Worm (Caenorhabditis elegans) whole organism, mixed stage, embryonic: ENCODE data around the gene lsy-12.

Source experiments
- M03D4.4 ChIP-seq: sonication (generic microtip); optimal IDR thresholded peaks from 2 replicates; lab custom pipeline; 2017; ENCODE audit warnings: mild to moderate bottlenecking, missing genetic modification characterization, missing compliant biosample characterization
- bed-3 ChIP-seq: fragments of 200-800 bp; sonication (Bioruptor generic); optimal IDR thresholded peaks from 3 replicates; lab custom pipeline; 2018; ENCODE audit warnings: mild to moderate bottlenecking, missing genetic modification characterization, moderate library complexity, missing compliant biosample characterization
- blmp-1 ChIP-seq: fragments of 150-350 bp; optimal IDR thresholded peaks from 2 replicates; lab custom pipeline; 2014; ENCODE audit warnings: missing biosample characterization, missing genetic modification characterization
- ceh-39 ChIP-seq: fragments of 150-350 bp; optimal IDR thresholded peaks from 2 replicates; lab custom pipeline; 2014; ENCODE audit warnings: missing biosample characterization, missing genetic modification characterization
- ceh-43 ChIP-seq: fragments of 200-800 bp; sonication (Bioruptor generic); optimal IDR thresholded peaks from 2 replicates; lab custom pipeline; 2018; ENCODE audit warnings: mild to moderate bottlenecking, missing genetic modification characterization, moderate library complexity, missing compliant biosample characterization
- ceh-83 ChIP-seq: fragments of 200-800 bp; sonication (Bioruptor generic); optimal IDR thresholded peaks from 2 replicates; lab custom pipeline; 2018; ENCODE audit warnings: mild to moderate bottlenecking, missing genetic modification characterization, missing compliant biosample characterization
- ces-1 ChIP-seq: fragments of 150-350 bp; optimal IDR thresholded peaks from 2 replicates; lab custom pipeline; 2014; ENCODE audit warnings: missing biosample characterization, missing genetic modification reagents, missing genetic modification characterization
- cnd-1 ChIP-seq: fragments of 200-800 bp; sonication (Bioruptor generic); optimal IDR thresholded peaks from 2 replicates; lab custom pipeline; 2018; ENCODE audit warnings: mild to moderate bottlenecking, missing genetic modification characterization, missing compliant biosample characterization
- drap-1 ChIP-seq: fragments of 200-800 bp; sonication (Bioruptor generic); optimal IDR thresholded peaks from 3 replicates; lab custom pipeline; 2018; ENCODE audit warnings: mild to moderate bottlenecking, missing genetic modification characterization, missing compliant biosample characterization
- elt-1 ChIP-seq: sonication (generic microtip); optimal IDR thresholded peaks from 2 replicates; lab custom pipeline; 2017; ENCODE audit warnings: missing genetic modification characterization, mild to moderate bottlenecking, missing compliant biosample characterization, antibody characterized with exemption, moderate library complexity, borderline replicate concordance; ENCODE audit not compliant: insufficient read depth
- flh-1 ChIP-seq: fragments of 200-800 bp; sonication (Bioruptor generic); optimal IDR thresholded peaks from 2 replicates; lab custom pipeline; 2018; ENCODE audit warnings: mild to moderate bottlenecking, missing genetic modification characterization, moderate library complexity, missing compliant biosample characterization
- ham-2 ChIP-seq: fragments of 200-800 bp; sonication (Bioruptor generic); optimal IDR thresholded peaks from 2 replicates; lab custom pipeline; 2018; ENCODE audit warnings: mild to moderate bottlenecking, missing genetic modification characterization, missing compliant biosample characterization
- hlh-1 ChIP-seq: fragments of 150-350 bp; optimal IDR thresholded peaks from 2 replicates; lab custom pipeline; 2014; ENCODE audit warnings: missing biosample characterization, missing genetic modification reagents, missing genetic modification characterization
- lin-13 ChIP-seq: fragments of 150-350 bp; optimal IDR thresholded peaks from 2 replicates; lab custom pipeline; 2014; ENCODE audit warnings: missing biosample characterization, missing genetic modification characterization
- lin-32 ChIP-seq: fragments of 200-800 bp; sonication (Bioruptor generic); optimal IDR thresholded peaks from 2 replicates; lab custom pipeline; 2018; ENCODE audit warnings: mild to moderate bottlenecking, missing genetic modification characterization, missing compliant biosample characterization
- lsy-2 ChIP-seq: fragments of 150-350 bp; optimal IDR thresholded peaks from 2 replicates; lab custom pipeline; 2014; ENCODE audit warnings: missing biosample characterization, missing genetic modification characterization
- mab-5 ChIP-seq: fragments of 150-350 bp; optimal IDR thresholded peaks from 2 replicates; lab custom pipeline; 2014; ENCODE audit warnings: missing biosample characterization, missing genetic modification characterization
- mep-1 ChIP-seq: fragments of 150-350 bp; optimal IDR thresholded peaks from 2 replicates; lab custom pipeline; 2017; ENCODE audit warnings: missing biosample characterization, missing genetic modification reagents, missing genetic modification characterization, inconsistent platforms
- mls-2 ChIP-seq: sonication (generic microtip); optimal IDR thresholded peaks from 2 replicates; lab custom pipeline; 2016; ENCODE audit warnings: mild to moderate bottlenecking, missing genetic modification characterization, moderate library complexity, missing compliant biosample characterization
- nhr-2 ChIP-seq: fragments of 150-350 bp; optimal IDR thresholded peaks from 2 replicates; lab custom pipeline; 2014; ENCODE audit warnings: missing biosample characterization, missing genetic modification characterization
- nhr-237 ChIP-seq: fragments of 150-350 bp; optimal IDR thresholded peaks from 2 replicates; lab custom pipeline; 2014; ENCODE audit warnings: missing biosample characterization, missing genetic modification characterization
- nhr-28 ChIP-seq: fragments of 150-350 bp; optimal IDR thresholded peaks from 2 replicates; lab custom pipeline; 2014; ENCODE audit warnings: missing biosample characterization, missing genetic modification characterization
- pha-4 ChIP-seq: fragments of 150-350 bp; optimal IDR thresholded peaks from 2 replicates; lab custom pipeline; 2018; ENCODE audit warnings: missing biosample characterization, missing genetic modification reagents, missing genetic modification characterization
- sem-2 ChIP-seq: fragments of 200-800 bp; sonication (Bioruptor generic); optimal IDR thresholded peaks from 2 replicates; lab custom pipeline; 2018; ENCODE audit warnings: mild to moderate bottlenecking, missing genetic modification characterization, missing compliant biosample characterization
- snpc-4 ChIP-seq: fragments of 150-350 bp; optimal IDR thresholded peaks from 2 replicates; lab custom pipeline; 2014; ENCODE audit warnings: missing biosample characterization, missing genetic modification characterization
- sptf-1 ChIP-seq: sonication (generic microtip); optimal IDR thresholded peaks from 2 replicates; lab custom pipeline; 2017; ENCODE audit warnings: mild to moderate bottlenecking, missing genetic modification characterization, moderate library complexity, missing compliant biosample characterization
- tbx-8 ChIP-seq: fragments of 200-800 bp; sonication (Bioruptor generic); optimal IDR thresholded peaks from 2 replicates; lab custom pipeline; 2018; ENCODE audit warnings: mild to moderate bottlenecking, missing genetic modification characterization, moderate library complexity, missing compliant biosample characterization
- unc-120 ChIP-seq: sonication (generic microtip); optimal IDR thresholded peaks from 2 replicates; lab custom pipeline; 2017; ENCODE audit warnings: missing genetic modification characterization, missing compliant biosample characterization; ENCODE audit not compliant: poor library complexity, severe bottlenecking
- unc-39 ChIP-seq: fragments of 150-350 bp; optimal IDR thresholded peaks from 2 replicates; lab custom pipeline; 2014; ENCODE audit warnings: missing biosample characterization, missing genetic modification characterization
- unc-62 ChIP-seq: fragments of 150-350 bp; optimal IDR thresholded peaks from 2 replicates; lab custom pipeline; 2014; ENCODE audit warnings: missing biosample characterization, missing genetic modification reagents, missing genetic modification characterization
- zip-8 ChIP-seq: fragments of 150-350 bp; optimal IDR thresholded peaks from 2 replicates; lab custom pipeline; 2014; ENCODE audit warnings: missing biosample characterization, missing genetic modification characterization
- ztf-11 ChIP-seq: fragments of 150-350 bp; optimal IDR thresholded peaks from 2 replicates; lab custom pipeline; 2014; ENCODE audit warnings: missing biosample characterization, missing genetic modification characterization

The lsy-12 gene

ce11 chrV:9805161-9805560 lies 54.6 kb downstream of the lsy-12 start, which contains the start of gene sru-37:
Gene sru-37, plus strand, starts transcription at chrV:9805461.
- TF ChIP-seq elt-1 (tag; lab: Kevin White, UChicago), result no peak
- no peak for TF ChIP-seq drap-1 (GFP tag; lab: Kevin White, UChicago)
- TF ChIP-seq bed-3 (GFP tag; lab: Kevin White, UChicago), result no peak
- TF ChIP-seq tbx-8 (GFP tag; lab: Kevin White, UChicago), result no peak
- no peak for TF ChIP-seq ceh-43 (GFP tag; lab: Kevin White, UChicago)
- TF ChIP-seq ztf-11 (tag; lab: Kevin White, UChicago), result no peak
- TF ChIP-seq nhr-2 (tag; lab: Kevin White, UChicago), result no peak
- TF ChIP-seq blmp-1, result no peak
- no peak for TF ChIP-seq lsy-2 (tag; lab: Kevin White, UChicago)
- no peak for TF ChIP-seq pha-4 (tag; lab: Kevin White, UChicago)
- no peak for TF ChIP-seq unc-39 (tag; lab: Kevin White, UChicago)
- no peak for TF ChIP-seq unc-120 (tag; lab: Kevin White, UChicago)

ce11 chrV:9803176-9803575 lies 56.6 kb downstream of the lsy-12 start, which contains the start of gene sru-39:
Gene sru-39, plus strand, starts transcription at chrV:9803476.
- TF ChIP-seq ces-1, result no peak
- TF ChIP-seq nhr-28 (tag; lab: Kevin White, UChicago), result no peak
- no peak for TF ChIP-seq ceh-39 (tag; lab: Kevin White, UChicago)
- TF ChIP-seq lin-13 (tag; lab: Kevin White, UChicago), result no peak
- no peak for TF ChIP-seq sem-2
- TF ChIP-seq sptf-1 (tag; lab: Kevin White, UChicago), result no peak
- TF ChIP-seq M03D4.4, result no peak
- TF ChIP-seq mab-5 (tag; lab: Kevin White, UChicago), result no peak
- no peak for TF ChIP-seq unc-39 (tag; lab: Kevin White, UChicago)
- no peak for TF ChIP-seq hlh-1
- TF ChIP-seq nhr-237 (tag; lab: Kevin White, UChicago), result no peak
- TF ChIP-seq mep-1 (tag; lab: Kevin White, UChicago), result no peak

ce11 chrV:9801965-9802364 lies 57.8 kb downstream of the lsy-12 start, which contains the start of gene F46B6.10:
Gene F46B6.10, minus strand, starts transcription at chrV:9802065.
- no peak for TF ChIP-seq sptf-1 (tag; lab: Kevin White, UChicago)
- TF ChIP-seq ham-2 (GFP tag; lab: Kevin White, UChicago), result no peak
- TF ChIP-seq flh-1 (GFP tag; lab: Kevin White, UChicago), result no peak
- TF ChIP-seq unc-62 (GFP tag; lab: Kevin White, UChicago), result no peak
- no peak for TF ChIP-seq hlh-1
- TF ChIP-seq pha-4 (tag; lab: Kevin White, UChicago), result no peak
- TF ChIP-seq snpc-4 (tag; lab: Kevin White, UChicago), result no peak
- TF ChIP-seq ceh-83, result no peak
- no peak for TF ChIP-seq mep-1 (tag; lab: Kevin White, UChicago)
- TF ChIP-seq ztf-11 (tag; lab: Kevin White, UChicago), result no peak
- TF ChIP-seq mab-5 (tag; lab: Kevin White, UChicago), result no peak
- no peak for TF ChIP-seq cnd-1 (tag; lab: Kevin White, UChicago)
- no peak for TF ChIP-seq lin-32
- no peak for TF ChIP-seq unc-39 (tag; lab: Kevin White, UChicago)

- no peak for TF ChIP-seq drap-1 (GFP tag; lab: Kevin White, UChicago)
- TF ChIP-seq hlh-1, result no peak
- TF ChIP-seq ceh-83, result no peak
- no peak for TF ChIP-seq nhr-28 (tag; lab: Kevin White, UChicago)
- no peak for TF ChIP-seq ham-2 (GFP tag; lab: Kevin White, UChicago)
- no peak for TF ChIP-seq tbx-8 (GFP tag; lab: Kevin White, UChicago)
- no peak for TF ChIP-seq zip-8 (tag; lab: Kevin White, UChicago)
- no peak for TF ChIP-seq elt-1 (tag; lab: Kevin White, UChicago)
- no peak for TF ChIP-seq M03D4.4
- no peak for TF ChIP-seq flh-1 (GFP tag; lab: Kevin White, UChicago)
- TF ChIP-seq mls-2, result no peak
- no peak for TF ChIP-seq lin-32
- no peak for TF ChIP-seq mab-5 (tag; lab: Kevin White, UChicago)
- no peak for TF ChIP-seq pha-4 (tag; lab: Kevin White, UChicago)
- TF ChIP-seq ceh-43 (GFP tag; lab: Kevin White, UChicago), result no peak
Observed at ce11 chrV:9799076-9799475, 60.7 kb downstream of the lsy-12 start, which contains the start of gene F46B6.13. Gene F46B6.13, minus strand, starts transcription at chrV:9799176.
